Fruit fly (Drosophila melanogaster): ENCODE results near the gene HP1e.
A peak's percentile ranks its signal among the peaks of the same experiment; 100 is the strongest.

The HP1e gene

dm6 chr3R:9340425-9341188, 19.0 kb downstream of the HP1e start:
- TF ChIP-seq Crg-1 (GFP tag; optimal IDR thresholded peaks at IDR 0.05) (peak; percentile 34), Clk (GFP tag; optimal IDR thresholded peaks at IDR 0.05) (peak; percentile 13), kay (GFP tag; ENCODE audit: borderline replicate concordance) (peak; percentile 89), CG1620 (GFP tag; optimal IDR thresholded peaks at IDR 0.05) (peak; percentile 37), CG11617 (GFP tag; optimal IDR thresholded peaks at IDR 0.05) (peak; percentile 92), CG33017 (tag; optimal IDR thresholded peaks at IDR 0.05) (peak; percentile 83), tj (GFP tag; optimal IDR thresholded peaks at IDR 0.05) (peak; percentile 70), Mnt (GFP tag; optimal IDR thresholded peaks at IDR 0.05) (peak; percentile 45), toe (GFP tag; optimal IDR thresholded peaks at IDR 0.05) (no peak), CG12768 (GFP tag; optimal IDR thresholded peaks at IDR 0.05) (peak; percentile 80), bab1 (GFP tag; optimal IDR thresholded peaks at IDR 0.05) (peak; percentile 74), CG7101 (tag; optimal IDR thresholded peaks at IDR 0.05) (peak; percentile 85), cic (GFP tag; optimal IDR thresholded peaks at IDR 0.05) (peak; percentile 29), Hr96 (GFP tag; optimal IDR thresholded peaks at IDR 0.05) (peak; percentile 52), CG5204 (GFP tag; optimal IDR thresholded peaks at IDR 0.05) (peak; percentile 76), CG7045 (GFP tag; optimal IDR thresholded peaks at IDR 0.05) (peak; percentile 86), ovo (GFP tag; optimal IDR thresholded peaks at IDR 0.05) (peak; percentile 14), CG14711 (tag; optimal IDR thresholded peaks at IDR 0.05) (peak; percentile 79), pad (GFP tag; optimal IDR thresholded peaks at IDR 0.05) (peak; percentile 59), cnc (optimal IDR thresholded peaks at IDR 0.05) (no peak)

dm6 chr3R:9341189-9342012, 19.8 kb downstream of the HP1e start:
- TF ChIP-seq pad (GFP tag; optimal IDR thresholded peaks at IDR 0.05) (peak; percentile 90), CG14711 (tag; optimal IDR thresholded peaks at IDR 0.05) (peak; percentile 87), CG12768 (GFP tag; optimal IDR thresholded peaks at IDR 0.05) (peak; percentile 92), CG33017 (tag; optimal IDR thresholded peaks at IDR 0.05) (peak; percentile 94), toe (GFP tag; optimal IDR thresholded peaks at IDR 0.05) (peak; percentile 90), tj (GFP tag; optimal IDR thresholded peaks at IDR 0.05) (peak; percentile 74), CG5204 (GFP tag; optimal IDR thresholded peaks at IDR 0.05) (peak; percentile 94), CG7045 (GFP tag; optimal IDR thresholded peaks at IDR 0.05) (peak; percentile 94), CG7101 (tag; optimal IDR thresholded peaks at IDR 0.05) (peak; percentile 95), cic (GFP tag; optimal IDR thresholded peaks at IDR 0.05) (peak; percentile 76), Mnt (GFP tag; optimal IDR thresholded peaks at IDR 0.05) (peak; percentile 91), Hr96 (GFP tag; optimal IDR thresholded peaks at IDR 0.05) (peak; percentile 89), kay (GFP tag; ENCODE audit: borderline replicate concordance) (peak; percentile 99), Crg-1 (GFP tag; optimal IDR thresholded peaks at IDR 0.05) (peak; percentile 85), CG1620 (GFP tag; optimal IDR thresholded peaks at IDR 0.05) (peak; percentile 88), cnc (optimal IDR thresholded peaks at IDR 0.05) (peak; percentile 87 to 88), Clk (GFP tag; optimal IDR thresholded peaks at IDR 0.05) (peak; percentile 89), CG11617 (GFP tag; optimal IDR thresholded peaks at IDR 0.05) (peak; percentile 94), ovo (GFP tag; optimal IDR thresholded peaks at IDR 0.05) (peak; percentile 63), bab1 (GFP tag; optimal IDR thresholded peaks at IDR 0.05) (peak; percentile 88)

dm6 chr3R:9342248-9342882, 20.8 kb downstream of the HP1e start:
- peak; percentile 50 for TF ChIP-seq CG1620 (GFP tag; optimal IDR thresholded peaks at IDR 0.05)
- TF ChIP-seq Mnt (GFP tag; optimal IDR thresholded peaks at IDR 0.05), result peak; percentile 52
- peak; percentile 53 for TF ChIP-seq CG7045 (GFP tag; optimal IDR thresholded peaks at IDR 0.05)
- peak; percentile 43 for TF ChIP-seq pad (GFP tag; optimal IDR thresholded peaks at IDR 0.05)
- TF ChIP-seq ovo (GFP tag; optimal IDR thresholded peaks at IDR 0.05), result peak; percentile 20
- TF ChIP-seq CG12768 (GFP tag; optimal IDR thresholded peaks at IDR 0.05), result peak; percentile 68
- TF ChIP-seq Crg-1 (GFP tag; optimal IDR thresholded peaks at IDR 0.05), result peak; percentile 45
- TF ChIP-seq Hr96 (GFP tag; optimal IDR thresholded peaks at IDR 0.05), result no peak
- TF ChIP-seq tj (GFP tag; optimal IDR thresholded peaks at IDR 0.05), result no peak
- TF ChIP-seq cic (GFP tag; optimal IDR thresholded peaks at IDR 0.05), result peak; percentile 71
- TF ChIP-seq toe (GFP tag; optimal IDR thresholded peaks at IDR 0.05), result no peak
- TF ChIP-seq Clk (GFP tag; optimal IDR thresholded peaks at IDR 0.05), result peak; percentile 4
- TF ChIP-seq kay (GFP tag; ENCODE audit: borderline replicate concordance), result peak; percentile 98
- TF ChIP-seq CG5204 (GFP tag; optimal IDR thresholded peaks at IDR 0.05), result no peak
- TF ChIP-seq bab1 (GFP tag; optimal IDR thresholded peaks at IDR 0.05), result peak; percentile 32
- no peak for TF ChIP-seq cnc (optimal IDR thresholded peaks at IDR 0.05)
- TF ChIP-seq CG14711 (tag; optimal IDR thresholded peaks at IDR 0.05), result peak; percentile 65
- TF ChIP-seq CG33017 (tag; optimal IDR thresholded peaks at IDR 0.05), result peak; percentile 77
- peak; percentile 75 for TF ChIP-seq CG7101 (tag; optimal IDR thresholded peaks at IDR 0.05)
- TF ChIP-seq CG11617 (GFP tag; optimal IDR thresholded peaks at IDR 0.05), result peak; percentile 70

- TF ChIP-seq CG11617 (GFP tag; optimal IDR thresholded peaks at IDR 0.05) (no peak), pad (GFP tag; optimal IDR thresholded peaks at IDR 0.05) (peak; percentile 34), CG14711 (tag; optimal IDR thresholded peaks at IDR 0.05) (peak; percentile 72), cic (GFP tag; optimal IDR thresholded peaks at IDR 0.05) (no peak), Crg-1 (GFP tag; optimal IDR thresholded peaks at IDR 0.05) (no peak), tj (GFP tag; optimal IDR thresholded peaks at IDR 0.05) (peak; percentile 40), CG7045 (GFP tag; optimal IDR thresholded peaks at IDR 0.05) (no peak), CG1620 (GFP tag; optimal IDR thresholded peaks at IDR 0.05) (no peak), Clk (GFP tag; optimal IDR thresholded peaks at IDR 0.05) (no peak), cnc (optimal IDR thresholded peaks at IDR 0.05) (peak; percentile 35 to 65)
Observed at dm6 chr3R:9343022-9343587, 21.5 kb downstream of the HP1e start.
